Worm (Caenorhabditis elegans) whole organism, L4/young adult: ENCODE data around the gene F54B11.5.

Experiments used
- W03F9.2 ChIP-seq: fragments of 150-350 bp; optimal IDR thresholded peaks from 2 replicates; lab custom pipeline; 2014; ENCODE audit warnings: missing biosample characterization, missing genetic modification characterization
- him-1 ChIP-seq: sonication (generic microtip); optimal IDR thresholded peaks from 2 replicates; lab custom pipeline; 2016; ENCODE audit warnings: missing genotype, missing genetic modification reagents, missing genetic modification characterization, missing compliant biosample characterization

- TF ChIP-seq him-1 (tag; lab: Kevin White, UChicago) = no peak
- no peak for TF ChIP-seq W03F9.2
Observed at ce11 chrX:13618574-13618973, 22.7 kb upstream of the F54B11.5 start, which contains the start of gene nlp-53.
